Worm (Caenorhabditis elegans) whole organism, L1 larva: ENCODE data around the gene fipr-20.

ENCODE experiments used
- C16A3.4 ChIP-seq: fragments of 150-350 bp; optimal IDR thresholded peaks from 2 replicates; lab custom pipeline; 2014; ENCODE audit warnings: missing biosample characterization, missing genetic modification characterization
- C34B4.2 ChIP-seq: sonication (generic microtip); optimal IDR thresholded peaks from 2 replicates; lab custom pipeline; 2017; ENCODE audit warnings: mild to moderate bottlenecking, missing genetic modification characterization, missing compliant biosample characterization
- F16B12.6 ChIP-seq: fragments of 150-350 bp; optimal IDR thresholded peaks from 2 replicates; lab custom pipeline; 2014; ENCODE audit warnings: missing biosample characterization, missing genetic modification characterization
- Y116A8C.19 ChIP-seq: sonication (generic microtip); optimal IDR thresholded peaks from 2 replicates; lab custom pipeline; 2016; ENCODE audit warnings: missing compliant biosample characterization, missing genetic modification characterization, borderline replicate concordance
- aha-1 ChIP-seq: fragments of 150-350 bp; optimal IDR thresholded peaks from 2 replicates; lab custom pipeline; 2014; ENCODE audit warnings: missing biosample characterization, missing genetic modification characterization
- alr-1 ChIP-seq: fragments of 200-800 bp; sonication (Bioruptor generic); optimal IDR thresholded peaks from 2 replicates; lab custom pipeline; 2018; ENCODE audit warnings: borderline replicate concordance, mild to moderate bottlenecking, missing genetic modification characterization, missing compliant biosample characterization
- aly-2 ChIP-seq: fragments of 150-350 bp; optimal IDR thresholded peaks from 2 replicates; lab custom pipeline; 2014; ENCODE audit warnings: missing biosample characterization, missing genetic modification characterization
- ama-1 ChIP-seq: fragments of 150-350 bp; optimal IDR thresholded peaks from 2 replicates; lab custom pipeline; 2014
- blmp-1 ChIP-seq: fragments of 150-350 bp; optimal IDR thresholded peaks from 2 replicates; lab custom pipeline; 2014; ENCODE audit warnings: missing biosample characterization, missing genetic modification characterization
- ceh-63 ChIP-seq: fragments of 200-800 bp; sonication (Bioruptor generic); optimal IDR thresholded peaks from 2 replicates; lab custom pipeline; 2018; ENCODE audit warnings: mild to moderate bottlenecking, missing genetic modification characterization, missing compliant biosample characterization
- ceh-82 ChIP-seq, 3 experiments: fragments of 150-350 bp in 1 of 3; sonication (generic microtip) in 2 of 3; optimal IDR thresholded peaks; 2 replicates each; lab custom pipeline; 2014 to 2017; ENCODE audit warnings: missing biosample characterization in 3 of 3, missing genetic modification characterization in 3 of 3
- ceh-88 ChIP-seq: fragments of 200-800 bp; sonication (Bioruptor generic); IDR thresholded peaks from 2 replicates; pipeline ENCODE4 v1.3.6; 2022; ENCODE audit warnings: missing genetic modification characterization, missing compliant biosample characterization
- dpl-1 ChIP-seq, 3 experiments: fragments of 150-350 bp in 2 of 3; sonication (generic microtip) in 1 of 3; optimal IDR thresholded peaks; 2 replicates each; lab custom pipeline; 2014 to 2017; ENCODE audit warnings: missing biosample characterization in 3 of 3, missing genetic modification characterization in 3 of 3, missing genetic modification reagents in 3 of 3
- dsc-1 ChIP-seq: sonication (generic microtip); optimal IDR thresholded peaks from 2 replicates; lab custom pipeline; 2016; ENCODE audit warnings: mild to moderate bottlenecking, missing genetic modification characterization, missing compliant biosample characterization
- efl-1 ChIP-seq, 4 experiments: fragments of 150-350 bp; optimal IDR thresholded peaks in 3 of 4; peaks in 1 of 4; 1 replicate in 1 of 4; 2 replicates in 3 of 4; lab custom pipeline; 2014; ENCODE audit warnings: missing biosample characterization in 2 of 4, missing genetic modification characterization in 2 of 4, missing genetic modification reagents in 2 of 4
- egl-13 ChIP-seq: sonication (generic microtip); optimal IDR thresholded peaks from 2 replicates; lab custom pipeline; 2016; ENCODE audit warnings: missing genotype, missing genetic modification reagents, missing genetic modification characterization, missing compliant biosample characterization
- elt-2 ChIP-seq: sonication (generic microtip); optimal IDR thresholded peaks from 2 replicates; lab custom pipeline; 2016; ENCODE audit warnings: missing genetic modification characterization, mild to moderate bottlenecking, inconsistent platforms, missing compliant biosample characterization, missing genetic modification reagents
- elt-3 ChIP-seq, 6 experiments: fragments of 150-350 bp in 1 of 6; sonication (generic microtip); optimal IDR thresholded peaks; 2 replicates each; lab custom pipeline; 2017 to 2018; ENCODE audit warnings: missing biosample characterization in 6 of 6, missing genetic modification characterization in 6 of 6, inconsistent platforms in 1 of 6
- ets-5 ChIP-seq: fragments of 200-800 bp; sonication (Bioruptor generic); IDR thresholded peaks from 2 replicates; pipeline ENCODE4 v1.3.6; 2022; ENCODE audit warnings: missing genetic modification characterization, missing compliant biosample characterization
- fkh-10 ChIP-seq: sonication (generic microtip); optimal IDR thresholded peaks from 2 replicates; lab custom pipeline; 2017; ENCODE audit warnings: missing biosample characterization, missing genetic modification reagents, missing genetic modification characterization
- fkh-8 ChIP-seq: sonication (generic microtip); optimal IDR thresholded peaks from 2 replicates; lab custom pipeline; 2016; ENCODE audit warnings: mild to moderate bottlenecking, missing genetic modification characterization, missing compliant biosample characterization
- fos-1 ChIP-seq: fragments of 150-350 bp; optimal IDR thresholded peaks from 2 replicates; lab custom pipeline; 2014; ENCODE audit warnings: missing biosample characterization, missing genetic modification characterization
- grh-1 ChIP-seq: fragments of 200-800 bp; sonication (Bioruptor generic); IDR thresholded peaks from 2 replicates; pipeline ENCODE4 v1.3.6; 2022; ENCODE audit warnings: missing genetic modification reagents, missing genetic modification characterization, missing compliant biosample characterization
- hlh-4 ChIP-seq: sonication (generic microtip); optimal IDR thresholded peaks from 2 replicates; lab custom pipeline; 2016; ENCODE audit warnings: mild to moderate bottlenecking, missing genetic modification characterization, missing compliant biosample characterization
- irx-1 ChIP-seq: sonication (generic microtip); optimal IDR thresholded peaks from 2 replicates; lab custom pipeline; 2016; ENCODE audit warnings: missing genetic modification characterization, missing compliant biosample characterization
- jun-1 ChIP-seq: fragments of 150-350 bp; optimal IDR thresholded peaks from 2 replicates; lab custom pipeline; 2014; ENCODE audit warnings: missing biosample characterization, missing genetic modification reagents, missing genetic modification characterization
- lin-15B ChIP-seq: fragments of 150-350 bp; sonication (generic microtip); optimal IDR thresholded peaks from 3 replicates; lab custom pipeline; 2014; ENCODE audit warnings: missing biosample characterization, missing genetic modification characterization
- lin-35 ChIP-seq, 2 experiments: fragments of 150-350 bp; optimal IDR thresholded peaks; 2 replicates each; lab custom pipeline; 2014; ENCODE audit warnings: missing biosample characterization in 2 of 2, missing genetic modification characterization in 2 of 2, missing genetic modification reagents in 2 of 2
- lin-39 ChIP-seq: fragments of 150-350 bp; optimal IDR thresholded peaks from 2 replicates; lab custom pipeline; 2014; ENCODE audit warnings: missing biosample characterization, missing genetic modification reagents, missing genetic modification characterization
- lir-3 ChIP-seq: sonication (generic microtip); optimal IDR thresholded peaks from 2 replicates; lab custom pipeline; 2016; ENCODE audit warnings: mild to moderate bottlenecking, missing genetic modification characterization, moderate library complexity, missing compliant biosample characterization; ENCODE audit not compliant: poor library complexity
- lsy-2 ChIP-seq, 2 experiments: fragments of 150-350 bp; optimal IDR thresholded peaks; 2 replicates each; lab custom pipeline; 2014; ENCODE audit warnings: missing biosample characterization in 2 of 2, missing genetic modification characterization in 2 of 2
- mdl-1 ChIP-seq, 2 experiments: fragments of 150-350 bp; optimal IDR thresholded peaks; 2 replicates each; lab custom pipeline; 2014 to 2017; ENCODE audit warnings: missing biosample characterization in 2 of 2, missing genetic modification characterization in 2 of 2, inconsistent platforms in 1 of 2
- mef-2 ChIP-seq: fragments of 150-350 bp; optimal IDR thresholded peaks from 2 replicates; lab custom pipeline; 2014; ENCODE audit warnings: missing biosample characterization, missing genetic modification characterization
- nhr-11 ChIP-seq: fragments of 150-350 bp; optimal IDR thresholded peaks from 2 replicates; lab custom pipeline; 2014; ENCODE audit warnings: missing biosample characterization, missing genetic modification characterization
- nhr-28 ChIP-seq: fragments of 150-350 bp; optimal IDR thresholded peaks from 2 replicates; lab custom pipeline; 2014; ENCODE audit warnings: missing biosample characterization, missing genetic modification characterization
- nhr-47 ChIP-seq: sonication (generic microtip); optimal IDR thresholded peaks from 2 replicates; lab custom pipeline; 2016; ENCODE audit warnings: mild to moderate bottlenecking, missing genetic modification characterization, moderate library complexity, missing compliant biosample characterization
- nhr-76 ChIP-seq: sonication (generic microtip); optimal IDR thresholded peaks from 2 replicates; lab custom pipeline; 2017; ENCODE audit warnings: missing biosample characterization, missing genetic modification characterization
- nhr-77 ChIP-seq: fragments of 150-350 bp; optimal IDR thresholded peaks from 2 replicates; lab custom pipeline; 2014; ENCODE audit warnings: missing biosample characterization, missing genetic modification characterization
- nhr-85 ChIP-seq: sonication (generic microtip); peaks from one replicate; lab custom pipeline; 2016; ENCODE audit warnings: missing genetic modification characterization, inconsistent platforms, missing compliant biosample characterization
- nhr-90 ChIP-seq: sonication (generic microtip); optimal IDR thresholded peaks from 2 replicates; lab custom pipeline; 2016; ENCODE audit warnings: mild to moderate bottlenecking, missing genetic modification characterization, missing compliant biosample characterization; ENCODE audit not compliant: poor library complexity
- pag-3 ChIP-seq: sonication (generic microtip); optimal IDR thresholded peaks from 2 replicates; lab custom pipeline; 2017; ENCODE audit warnings: missing genetic modification characterization, mild to moderate bottlenecking, missing compliant biosample characterization, antibody characterized with exemption, borderline replicate concordance; ENCODE audit not compliant: insufficient read depth
- pax-3 ChIP-seq: fragments of 200-800 bp; sonication (Bioruptor generic); optimal IDR thresholded peaks from 2 replicates; lab custom pipeline; 2018; ENCODE audit warnings: mild to moderate bottlenecking, missing genetic modification characterization, moderate library complexity, missing compliant biosample characterization
- pqm-1 ChIP-seq: sonication (generic microtip); optimal IDR thresholded peaks from 3 replicates; lab custom pipeline; 2017; ENCODE audit warnings: missing biosample characterization, missing genetic modification characterization
- rnt-1 ChIP-seq: sonication (generic microtip); optimal IDR thresholded peaks from 2 replicates; lab custom pipeline; 2016; ENCODE audit warnings: mild to moderate bottlenecking, missing genetic modification characterization, moderate library complexity, missing compliant biosample characterization
- skn-1 ChIP-seq: fragments of 150-350 bp; optimal IDR thresholded peaks from 2 replicates; lab custom pipeline; 2014; ENCODE audit warnings: missing biosample characterization, missing genetic modification characterization
- snu-23 ChIP-seq: sonication (generic microtip); optimal IDR thresholded peaks from 2 replicates; lab custom pipeline; 2016; ENCODE audit warnings: missing genetic modification characterization, missing compliant biosample characterization
- sox-4 ChIP-seq: sonication (generic microtip); optimal IDR thresholded peaks from 2 replicates; lab custom pipeline; 2016; ENCODE audit warnings: missing genetic modification characterization, missing compliant biosample characterization
- tlp-1 ChIP-seq: fragments of 150-350 bp; optimal IDR thresholded peaks from 2 replicates; lab custom pipeline; 2014; ENCODE audit warnings: missing biosample characterization, missing genetic modification characterization
- unc-130 ChIP-seq: fragments of 150-350 bp; optimal IDR thresholded peaks from 2 replicates; lab custom pipeline; 2017; ENCODE audit warnings: missing biosample characterization, missing genetic modification characterization, inconsistent platforms
- unc-30 ChIP-seq: sonication (generic microtip); optimal IDR thresholded peaks from 2 replicates; lab custom pipeline; 2017; ENCODE audit warnings: missing biosample characterization, missing genetic modification characterization
- unc-86 ChIP-seq: sonication (generic microtip); optimal IDR thresholded peaks from 2 replicates; lab custom pipeline; 2016; ENCODE audit warnings: missing genetic modification characterization, missing compliant biosample characterization
- zip-4 ChIP-seq: fragments of 200-800 bp; sonication (Bioruptor generic); optimal IDR thresholded peaks from 2 replicates; lab custom pipeline; 2018; ENCODE audit warnings: mild to moderate bottlenecking, missing genetic modification characterization, moderate library complexity, missing compliant biosample characterization
- ztf-4 ChIP-seq: fragments of 150-350 bp; optimal IDR thresholded peaks from 2 replicates; lab custom pipeline; 2014; ENCODE audit warnings: missing biosample characterization, missing genetic modification characterization

Gene fipr-20

ce11 chrIII:7488303-7488702, 26.1 kb upstream of the fipr-20 start:
- TF ChIP-seq lsy-2 (tag; optimal IDR thresholded peaks at IDR 0.05; lab: Kevin White, UChicago) (peak; percentile 22 to 47), nhr-76 (no peak), nhr-77 (peak; percentile 15), grh-1 (no peak), lin-15B (no peak), efl-1 (optimal IDR thresholded peaks at IDR 0.05; lab: Kevin White, UChicago) (peak in 1 of 2 experiments; percentile 3), efl-1 (GFP tag; optimal IDR thresholded peaks at IDR 0.05 in 1 of 2; lab: Kevin White, UChicago) (peak in 1 of 2 experiments; percentile 6), mef-2 (tag; lab: Kevin White, UChicago) (no peak), snu-23 (GFP tag; lab: Kevin White, UChicago) (peak; percentile 76), pax-3 (tag; lab: Kevin White, UChicago) (no peak), C34B4.2 (no peak), elt-3 (tag; optimal IDR thresholded peaks at IDR 0.05; lab: Kevin White, UChicago) (peak; percentile 55 to 95 (median 86)), unc-130 (peak; percentile 32), ztf-4 (tag; lab: Kevin White, UChicago) (no peak), dpl-1 (GFP tag; optimal IDR thresholded peaks at IDR 0.05; lab: Kevin White, UChicago) (peak in 2 of 3 experiments; percentile 9 to 16), zip-4 (GFP tag; lab: Kevin White, UChicago) (no peak), lir-3 (tag; lab: Kevin White, UChicago) (no peak), jun-1 (tag; lab: Kevin White, UChicago) (no peak), nhr-47 (peak; percentile 22), unc-86 (tag; lab: Kevin White, UChicago) (no peak), aha-1 (no peak), ets-5 (no peak), lin-35 (GFP tag; optimal IDR thresholded peaks at IDR 0.05; lab: Kevin White, UChicago) (peak in 1 of 2 experiments; percentile 12), tlp-1 (tag; lab: Kevin White, UChicago) (no peak), lin-39 (no peak), C16A3.4 (tag; lab: Kevin White, UChicago) (peak; percentile 36), nhr-28 (no peak), nhr-85 (tag; lab: Kevin White, UChicago) (peak; percentile 96), nhr-11 (tag; lab: Kevin White, UChicago) (no peak), sox-4 (tag; lab: Kevin White, UChicago) (no peak), F16B12.6 (no peak), hlh-4 (tag; lab: Kevin White, UChicago) (no peak), irx-1 (tag; lab: Kevin White, UChicago) (no peak), ceh-63 (GFP tag; lab: Kevin White, UChicago) (no peak), elt-2 (tag; lab: Kevin White, UChicago) (no peak), egl-13 (no peak), pqm-1 (no peak), mdl-1 (tag; optimal IDR thresholded peaks at IDR 0.05; lab: Kevin White, UChicago) (no peak), pag-3 (peak; percentile 99), nhr-90 (peak; percentile 63), Y116A8C.19 (no peak), blmp-1 (tag; lab: Kevin White, UChicago) (peak; percentile 91), skn-1 (tag; lab: Kevin White, UChicago) (no peak), ama-1 (lab: Kevin White, UChicago) (no peak), ceh-82 (tag; optimal IDR thresholded peaks at IDR 0.05; lab: Kevin White, UChicago) (no peak), fos-1 (tag; lab: Kevin White, UChicago) (no peak), ceh-88 (GFP tag; lab: Robert Waterston, UW) (no peak), alr-1 (tag; lab: Kevin White, UChicago) (no peak), dsc-1 (tag; lab: Kevin White, UChicago) (no peak), fkh-10 (no peak), unc-30 (no peak), rnt-1 (tag; lab: Kevin White, UChicago) (no peak), fkh-8 (no peak), aly-2 (tag; lab: Kevin White, UChicago) (no peak)
